Worm (Caenorhabditis elegans) whole organism, early embryonic: ENCODE data around the gene dyf-6.

Source experiments
- F13C5.2 ChIP-seq: sonication (generic microtip); optimal IDR thresholded peaks from 2 replicates; lab custom pipeline; 2017; ENCODE audit warnings: mild to moderate bottlenecking, missing genetic modification characterization, inconsistent platforms, missing compliant biosample characterization
- ama-1 ChIP-seq: fragments of 150-350 bp; optimal IDR thresholded peaks from 2 replicates; lab custom pipeline; 2014
- ceh-13 ChIP-seq: fragments of 200-800 bp; sonication (Bioruptor generic); optimal IDR thresholded peaks from 2 replicates; lab custom pipeline; 2018; ENCODE audit warnings: mild to moderate bottlenecking, missing genetic modification characterization, missing compliant biosample characterization
- ceh-36 ChIP-seq: sonication (generic microtip); optimal IDR thresholded peaks from 2 replicates; lab custom pipeline; 2016; ENCODE audit warnings: missing genetic modification characterization, inconsistent platforms, missing compliant biosample characterization
- ets-7 ChIP-seq: sonication (generic microtip); optimal IDR thresholded peaks from 2 replicates; lab custom pipeline; 2016; ENCODE audit warnings: missing genotype, missing genetic modification characterization, missing compliant biosample characterization
- flt-1 ChIP-seq: fragments of 200-800 bp; sonication (Bioruptor generic); IDR thresholded peaks from 2 replicates; pipeline ENCODE4 v1.3.6; 2022; ENCODE audit warnings: missing genetic modification characterization, missing compliant biosample characterization
- hmg-4 ChIP-seq: fragments of 200-800 bp; sonication (Bioruptor generic); optimal IDR thresholded peaks from 2 replicates; lab custom pipeline; 2018; ENCODE audit warnings: mild to moderate bottlenecking, missing genetic modification characterization, missing compliant biosample characterization
- hnd-1 ChIP-seq: sonication (generic microtip); optimal IDR thresholded peaks from 2 replicates; lab custom pipeline; 2016; ENCODE audit warnings: missing genetic modification characterization, missing compliant biosample characterization
- pes-1 ChIP-seq: fragments of 200-800 bp; sonication (Bioruptor generic); IDR thresholded peaks from 2 replicates; pipeline ENCODE4 v1.3.6; 2022; ENCODE audit warnings: missing genetic modification reagents, missing genetic modification characterization, missing compliant biosample characterization
- scrt-1 ChIP-seq: fragments of 200-800 bp; sonication (Bioruptor generic); IDR thresholded peaks from 2 replicates; pipeline ENCODE4 v1.3.6; 2022; ENCODE audit warnings: missing genetic modification characterization, missing compliant biosample characterization
- sea-1 ChIP-seq: fragments of 200-800 bp; sonication (Bioruptor generic); conservative IDR thresholded peaks from 2 replicates; pipeline ENCODE4 v1.3.6; 2022; ENCODE audit warnings: missing genetic modification characterization, missing compliant biosample characterization
- tbx-11 ChIP-seq: fragments of 200-800 bp; sonication (Bioruptor generic); IDR thresholded peaks from 2 replicates; pipeline ENCODE4 v1.3.6; 2022; ENCODE audit warnings: missing genetic modification characterization, missing compliant biosample characterization
- tbx-37 ChIP-seq: fragments of 200-800 bp; sonication (Bioruptor generic); conservative IDR thresholded peaks from 2 replicates; pipeline ENCODE4 v1.3.6; 2022; ENCODE audit warnings: missing genetic modification reagents, missing genetic modification characterization, missing compliant biosample characterization
- tra-4 ChIP-seq: sonication (generic microtip); optimal IDR thresholded peaks from 2 replicates; lab custom pipeline; 2017; ENCODE audit warnings: missing genetic modification characterization, missing compliant biosample characterization

DNA sequence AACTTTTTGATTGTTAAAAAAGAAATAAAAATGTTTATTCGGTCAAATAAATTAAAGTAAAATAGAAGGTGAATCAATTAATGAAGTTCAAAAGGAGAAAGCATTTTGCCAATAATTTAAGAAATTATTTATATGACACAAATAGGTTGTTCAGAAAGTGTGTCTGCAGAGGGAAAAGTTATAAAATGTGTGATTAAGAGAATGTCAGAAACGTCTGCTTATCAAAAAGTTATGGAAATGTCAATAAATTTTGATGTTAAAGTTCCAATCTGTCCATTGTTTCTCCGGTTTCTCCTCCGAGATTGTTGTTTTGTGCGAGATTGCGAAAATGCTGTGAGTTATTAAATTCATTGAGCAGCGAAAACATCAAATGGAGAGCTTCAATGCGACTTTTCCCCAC is 6.6 kb downstream of the dyf-6 start, which contains the start of gene rme-4:
- TF ChIP-seq ama-1 (lab: Kevin White, UChicago) (no peak), scrt-1 (GFP tag; lab: Robert Waterston, UW) (no peak), tbx-37 (GFP tag; lab: Robert Waterston, UW) (no peak), sea-1 (no peak), F13C5.2 (tag; lab: Kevin White, UChicago) (no peak), ceh-13 (no peak), tra-4 (tag; lab: Kevin White, UChicago) (no peak), ceh-36 (no peak), pes-1 (GFP tag; lab: Robert Waterston, UW) (no peak), ets-7 (tag; lab: Kevin White, UChicago) (no peak), tbx-11 (no peak), flt-1 (GFP tag; lab: Robert Waterston, UW) (no peak), hnd-1 (tag; lab: Kevin White, UChicago) (no peak), hmg-4 (GFP tag; lab: Kevin White, UChicago) (no peak)
